Worm (Caenorhabditis elegans) whole organism, L2 larva: ENCODE data around the gene fipr-9.
A peak's percentile ranks its signal among the peaks of the same experiment; 100 is the strongest.

Experiments used
- C34F6.9 ChIP-seq: fragments of 150-350 bp; optimal IDR thresholded peaks from 2 replicates; lab custom pipeline; 2014; ENCODE audit warnings: missing biosample characterization, missing genetic modification characterization
- R02D3.7 ChIP-seq: fragments of 150-350 bp; optimal IDR thresholded peaks from 2 replicates; lab custom pipeline; 2014; ENCODE audit warnings: missing biosample characterization, missing genetic modification characterization
- Y55F3AM.14 ChIP-seq: fragments of 200-800 bp; sonication (Bioruptor generic); optimal IDR thresholded peaks from 2 replicates; lab custom pipeline; 2018; ENCODE audit warnings: mild to moderate bottlenecking, missing genetic modification characterization, missing compliant biosample characterization
- ama-1 ChIP-seq: fragments of 150-350 bp; optimal IDR thresholded peaks from 2 replicates; lab custom pipeline; 2018; ENCODE audit warnings: inconsistent platforms
- blmp-1 ChIP-seq: sonication (generic microtip); optimal IDR thresholded peaks from 2 replicates; lab custom pipeline; 2017; ENCODE audit warnings: missing genetic modification characterization, mild to moderate bottlenecking, missing compliant biosample characterization, antibody characterized with exemption, moderate library complexity; ENCODE audit not compliant: insufficient read depth
- ceh-16 ChIP-seq: fragments of 150-350 bp; optimal IDR thresholded peaks from 2 replicates; lab custom pipeline; 2014; ENCODE audit warnings: missing biosample characterization, missing genetic modification characterization
- crh-2 ChIP-seq: sonication (generic microtip); optimal IDR thresholded peaks from 2 replicates; lab custom pipeline; 2017; ENCODE audit warnings: missing biosample characterization, missing genetic modification characterization
- dmd-4 ChIP-seq: sonication (generic microtip); optimal IDR thresholded peaks from 2 replicates; lab custom pipeline; 2017; ENCODE audit warnings: missing biosample characterization, missing genetic modification characterization
- egl-27 ChIP-seq: sonication (generic microtip); optimal IDR thresholded peaks from 3 replicates; lab custom pipeline; 2017; ENCODE audit warnings: missing biosample characterization, missing genetic modification reagents, missing genetic modification characterization
- elt-1 ChIP-seq: fragments of 150-350 bp; optimal IDR thresholded peaks from 2 replicates; lab custom pipeline; 2014; ENCODE audit warnings: missing biosample characterization, missing genetic modification characterization
- elt-3 ChIP-seq: sonication (generic microtip); optimal IDR thresholded peaks from 2 replicates; lab custom pipeline; 2017; ENCODE audit warnings: missing biosample characterization, missing genetic modification characterization
- fos-1 ChIP-seq: fragments of 150-350 bp; optimal IDR thresholded peaks from 2 replicates; lab custom pipeline; 2014; ENCODE audit warnings: missing biosample characterization, missing genetic modification characterization
- gmeb-1 ChIP-seq: fragments of 150-350 bp; optimal IDR thresholded peaks from 2 replicates; lab custom pipeline; 2014; ENCODE audit warnings: missing biosample characterization, missing genetic modification characterization
- lin-11 ChIP-seq: fragments of 150-350 bp; sonication (generic microtip); optimal IDR thresholded peaks from 2 replicates; lab custom pipeline; 2014; ENCODE audit warnings: missing biosample characterization, missing genetic modification characterization, inconsistent platforms, mixed read lengths
- lin-13 ChIP-seq: fragments of 150-350 bp; optimal IDR thresholded peaks from 2 replicates; lab custom pipeline; 2014; ENCODE audit warnings: missing biosample characterization, missing genetic modification reagents, missing genetic modification characterization
- lin-39 ChIP-seq: fragments of 150-350 bp; optimal IDR thresholded peaks from 2 replicates; lab custom pipeline; 2014; ENCODE audit warnings: missing biosample characterization, missing genetic modification reagents, missing genetic modification characterization
- lsy-2 ChIP-seq, 2 experiments: fragments of 150-350 bp in 1 of 2; sonication (generic microtip) in 1 of 2; optimal IDR thresholded peaks; 2 replicates each; lab custom pipeline; 2014 to 2017; ENCODE audit warnings: missing biosample characterization in 2 of 2, missing genetic modification characterization in 2 of 2
- mbf-1 ChIP-seq: sonication (generic microtip); optimal IDR thresholded peaks from 2 replicates; lab custom pipeline; 2017; ENCODE audit warnings: missing biosample characterization, missing genetic modification characterization
- nhr-10 ChIP-seq: sonication (generic microtip); optimal IDR thresholded peaks from 2 replicates; lab custom pipeline; 2017; ENCODE audit warnings: missing biosample characterization, missing genetic modification characterization
- nhr-12 ChIP-seq: fragments of 150-350 bp; optimal IDR thresholded peaks from 2 replicates; lab custom pipeline; 2014; ENCODE audit warnings: missing biosample characterization, missing genetic modification characterization
- nhr-129 ChIP-seq: fragments of 150-350 bp; optimal IDR thresholded peaks from 2 replicates; lab custom pipeline; 2014; ENCODE audit warnings: missing biosample characterization, missing genetic modification characterization
- nhr-21 ChIP-seq: fragments of 150-350 bp; optimal IDR thresholded peaks from 2 replicates; lab custom pipeline; 2014; ENCODE audit warnings: missing biosample characterization, missing genetic modification characterization
- nhr-23 ChIP-seq: fragments of 150-350 bp; optimal IDR thresholded peaks from 2 replicates; lab custom pipeline; 2014; ENCODE audit warnings: missing biosample characterization, missing genetic modification reagents, missing genetic modification characterization
- nhr-25 ChIP-seq: fragments of 150-350 bp; sonication (generic microtip); optimal IDR thresholded peaks from 3 replicates; lab custom pipeline; 2014; ENCODE audit warnings: missing biosample characterization, missing genetic modification characterization
- nhr-6 ChIP-seq: fragments of 150-350 bp; optimal IDR thresholded peaks from 2 replicates; lab custom pipeline; 2014; ENCODE audit warnings: missing biosample characterization, missing genetic modification characterization
- nhr-77 ChIP-seq: fragments of 150-350 bp; optimal IDR thresholded peaks from 2 replicates; lab custom pipeline; 2014; ENCODE audit warnings: missing biosample characterization, missing genetic modification characterization
- peb-1 ChIP-seq: fragments of 150-350 bp; optimal IDR thresholded peaks from 2 replicates; lab custom pipeline; 2014; ENCODE audit warnings: missing biosample characterization, missing genetic modification characterization
- skn-1 ChIP-seq: sonication (generic microtip); optimal IDR thresholded peaks from 2 replicates; lab custom pipeline; 2017; ENCODE audit warnings: missing biosample characterization, missing genetic modification characterization
- sma-3 ChIP-seq: sonication (generic microtip); optimal IDR thresholded peaks from 2 replicates; lab custom pipeline; 2016; ENCODE audit warnings: missing genetic modification reagents, missing genetic modification characterization, missing compliant biosample characterization
- sma-9 ChIP-seq, 2 experiments: fragments of 150-350 bp in 1 of 2; sonication (generic microtip) in 1 of 2; optimal IDR thresholded peaks; 2 replicates each; lab custom pipeline; 2014 to 2016; ENCODE audit warnings: missing genetic modification characterization in 2 of 2, mild to moderate bottlenecking in 1 of 2, missing biosample characterization in 1 of 2, missing compliant biosample characterization in 1 of 2, missing genetic modification reagents in 1 of 2, moderate library complexity in 1 of 2
- unc-39 ChIP-seq: fragments of 150-350 bp; optimal IDR thresholded peaks from 2 replicates; lab custom pipeline; 2014; ENCODE audit warnings: missing biosample characterization, missing genetic modification characterization
- unc-55 ChIP-seq: fragments of 150-350 bp; sonication (generic microtip); optimal IDR thresholded peaks from 3 replicates; lab custom pipeline; 2014; ENCODE audit warnings: missing biosample characterization, missing genetic modification reagents, missing genetic modification characterization
- ztf-1 ChIP-seq: fragments of 200-800 bp; sonication (Bioruptor generic); conservative IDR thresholded peaks from 2 replicates; pipeline ENCODE4 v1.3.6; 2022; ENCODE audit warnings: missing genetic modification characterization, missing compliant biosample characterization
- ztf-11 ChIP-seq: sonication (generic microtip); optimal IDR thresholded peaks from 2 replicates; lab custom pipeline; 2017; ENCODE audit warnings: missing biosample characterization, missing genetic modification characterization
- ztf-4 ChIP-seq: fragments of 150-350 bp; optimal IDR thresholded peaks from 2 replicates; lab custom pipeline; 2014; ENCODE audit warnings: missing biosample characterization, missing genetic modification characterization

The fipr-9 gene

ce11 chrV:10237171-10237570 lies 15.7 kb downstream of the fipr-9 start:
- TF ChIP-seq nhr-23 (tag; lab: Kevin White, UChicago) (no peak), nhr-129 (tag; lab: Kevin White, UChicago) (no peak), egl-27 (tag; lab: Kevin White, UChicago) (no peak), sma-9 (GFP tag; optimal IDR thresholded peaks at IDR 0.05; lab: Kevin White, UChicago) (no peak), sma-9 (tag; optimal IDR thresholded peaks at IDR 0.05; lab: Kevin White, UChicago) (no peak), nhr-6 (no peak), elt-3 (no peak), peb-1 (no peak), Y55F3AM.14 (GFP tag; lab: Kevin White, UChicago) (no peak), lin-13 (GFP tag; lab: Kevin White, UChicago) (no peak), nhr-12 (tag; lab: Kevin White, UChicago) (no peak)

DNA sequence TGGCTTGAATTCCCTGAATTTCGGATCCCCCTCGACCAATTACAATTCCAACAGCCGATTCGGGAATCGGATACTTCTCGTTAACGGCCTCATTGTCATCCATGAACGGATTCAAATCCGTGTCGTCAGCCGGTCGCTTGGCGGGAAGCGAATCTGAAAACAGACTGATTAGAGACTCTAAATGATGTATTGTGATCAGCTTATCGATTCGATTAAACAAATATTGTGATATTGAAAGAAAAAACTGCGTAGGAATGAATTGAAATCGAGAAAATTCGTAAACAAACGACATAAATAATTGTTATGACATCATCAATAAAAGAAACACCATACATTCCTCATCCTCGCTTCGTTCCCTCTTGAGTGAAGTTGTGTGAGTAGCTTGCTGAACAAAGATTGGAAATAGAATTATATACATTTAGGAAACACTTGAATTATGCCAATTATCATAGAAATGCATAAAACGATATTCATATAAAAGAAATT lies 16.5 kb downstream of the fipr-9 start:
- no peak for TF ChIP-seq fos-1 (tag; lab: Kevin White, UChicago)

DNA sequence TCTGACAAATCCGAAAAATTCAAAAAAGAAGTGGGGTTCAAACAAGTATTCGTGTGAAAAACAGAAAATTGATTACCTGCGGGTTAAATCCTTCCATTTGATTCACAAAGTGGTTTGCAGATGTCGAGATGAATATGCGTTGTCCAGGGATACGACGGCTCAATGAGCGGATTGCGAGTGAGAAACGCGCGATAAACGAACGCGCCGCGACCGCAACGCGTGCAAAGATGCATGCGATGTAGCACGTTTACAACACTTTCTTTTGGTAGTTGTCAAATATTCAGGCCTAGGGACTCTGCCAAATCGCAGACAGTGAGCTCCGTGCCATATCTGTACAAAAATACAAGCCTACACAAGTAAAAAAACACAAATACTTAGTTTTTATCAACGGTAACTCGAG lies 17.2 kb downstream of the fipr-9 start, which contains the start of gene fubl-1:
Gene fubl-1, minus strand, starts transcription at position 202 of the 400 bp plus-strand sequence.
- TF ChIP-seq skn-1 (no peak), R02D3.7 (tag; lab: Kevin White, UChicago) (no peak), ama-1 (peak; percentile 29), lin-39 (tag; lab: Kevin White, UChicago) (no peak), mbf-1 (tag; lab: Kevin White, UChicago) (no peak), lsy-2 (tag; optimal IDR thresholded peaks at IDR 0.05; lab: Kevin White, UChicago) (peak in 1 of 2 experiments; percentile 43), unc-39 (tag; lab: Kevin White, UChicago) (no peak), dmd-4 (tag; lab: Kevin White, UChicago) (no peak), lin-11 (tag; lab: Kevin White, UChicago) (peak; percentile 64), sma-3 (no peak), ztf-4 (tag; lab: Kevin White, UChicago) (no peak), nhr-129 (tag; lab: Kevin White, UChicago) (peak; percentile 29), fos-1 (tag; lab: Kevin White, UChicago) (no peak), crh-2 (tag; lab: Kevin White, UChicago) (no peak), nhr-23 (tag; lab: Kevin White, UChicago) (no peak), blmp-1 (no peak), sma-9 (GFP tag; optimal IDR thresholded peaks at IDR 0.05; lab: Kevin White, UChicago) (no peak), sma-9 (tag; optimal IDR thresholded peaks at IDR 0.05; lab: Kevin White, UChicago) (no peak), ztf-1 (GFP tag; lab: Robert Waterston, UW) (no peak), gmeb-1 (no peak), elt-1 (tag; lab: Kevin White, UChicago) (no peak), ceh-16 (no peak), egl-27 (tag; lab: Kevin White, UChicago) (no peak), elt-3 (no peak), nhr-21 (no peak), nhr-10 (no peak), lin-13 (GFP tag; lab: Kevin White, UChicago) (no peak), Y55F3AM.14 (GFP tag; lab: Kevin White, UChicago) (no peak), C34F6.9 (tag; lab: Kevin White, UChicago) (peak; percentile 50), unc-55 (peak; percentile 33)

DNA sequence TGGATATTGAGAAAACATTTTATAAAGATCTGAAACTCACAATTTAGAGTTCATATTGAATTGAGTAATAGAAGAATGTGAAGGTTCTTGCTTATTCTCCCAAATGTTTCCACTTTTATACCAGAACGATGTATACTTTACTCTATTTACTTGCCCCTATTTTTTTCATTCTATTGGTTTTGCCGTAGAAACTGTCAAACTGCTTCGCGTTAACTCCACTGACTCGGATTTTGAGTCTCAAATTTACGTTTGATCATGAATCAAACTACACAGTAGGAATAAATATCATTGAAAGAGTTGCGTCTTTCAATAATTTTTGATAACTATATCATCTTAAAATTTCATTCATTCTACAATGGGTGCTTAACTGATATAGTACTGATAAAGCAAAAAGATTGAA lies 18.4 kb downstream of the fipr-9 start, which contains the start of gene fipr-8:
Gene fipr-8, minus strand, starts transcription at position 101 of the 400 bp plus-strand sequence.
- TF ChIP-seq ztf-11, result no peak
- TF ChIP-seq elt-1 (tag; lab: Kevin White, UChicago), result no peak
- TF ChIP-seq ama-1, result no peak
- TF ChIP-seq gmeb-1, result no peak
- TF ChIP-seq Y55F3AM.14 (GFP tag; lab: Kevin White, UChicago), result no peak
- TF ChIP-seq nhr-25 (tag; lab: Kevin White, UChicago), result no peak
- no peak for TF ChIP-seq nhr-77 (tag; lab: Kevin White, UChicago)
- no peak for TF ChIP-seq ztf-4 (tag; lab: Kevin White, UChicago)
- TF ChIP-seq lin-13 (GFP tag; lab: Kevin White, UChicago), result no peak
- no peak for TF ChIP-seq elt-3
- no peak for TF ChIP-seq dmd-4 (tag; lab: Kevin White, UChicago)
- no peak for TF ChIP-seq nhr-129 (tag; lab: Kevin White, UChicago)
- TF ChIP-seq nhr-23 (tag; lab: Kevin White, UChicago), result no peak
- TF ChIP-seq nhr-10, result no peak
- no peak for TF ChIP-seq nhr-21
- no peak for TF ChIP-seq C34F6.9 (tag; lab: Kevin White, UChicago)
- no peak for TF ChIP-seq skn-1
- no peak for TF ChIP-seq unc-39 (tag; lab: Kevin White, UChicago)
- TF ChIP-seq, all 48 proteins: peak for 0
